Worm (Caenorhabditis elegans): ENCODE measurements around the gene pqn-75.
A peak's percentile ranks its signal among the peaks of the same experiment; 100 is the strongest.

The pqn-75 gene

DNA sequence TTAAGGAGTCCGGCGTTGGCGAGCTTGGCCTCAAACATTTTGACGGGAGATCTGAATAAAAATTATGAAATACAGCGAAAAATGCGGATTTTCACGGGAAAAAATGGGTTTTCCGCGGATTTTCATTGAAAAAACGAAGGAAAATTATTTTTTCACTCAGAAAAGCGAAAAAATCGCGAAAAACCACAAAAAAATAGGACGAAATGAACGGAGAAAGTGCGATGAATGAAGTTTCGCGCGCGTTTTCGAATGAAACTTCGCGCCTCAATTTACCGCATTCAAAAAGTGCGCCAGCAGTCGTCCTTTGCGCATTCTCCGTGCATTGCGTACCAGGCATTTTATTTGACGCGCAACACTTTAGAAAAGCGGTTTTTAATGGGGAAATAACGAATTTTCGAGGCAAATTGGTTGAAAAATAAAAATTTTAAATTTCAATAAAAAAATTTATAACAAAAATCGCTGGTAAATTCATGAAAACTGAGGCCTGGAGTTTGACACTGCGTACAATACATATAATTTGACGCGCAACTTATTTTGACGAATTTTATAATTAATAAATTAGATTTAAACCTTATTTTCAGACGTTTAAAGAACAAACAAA is 22.6 kb upstream of the pqn-75 start, which contains the start of gene pcn-1 (continued):
- TF ChIP-seq ceh-90 (tag; optimal IDR thresholded peaks at IDR 0.05) (peak; percentile 75), lin-13 (GFP tag; optimal IDR thresholded peaks at IDR 0.05) (peak; percentile 92), fkh-10 (GFP tag; optimal IDR thresholded peaks at IDR 0.05) (peak; percentile 87), C34B4.2 (tag; optimal IDR thresholded peaks at IDR 0.05) (peak; percentile 80), Y116A8C.19 (tag; optimal IDR thresholded peaks at IDR 0.05; ENCODE audit: borderline replicate concordance) (peak; percentile 37), ceh-63 (GFP tag; optimal IDR thresholded peaks at IDR 0.05) (peak; percentile 80), nhr-12 (tag; optimal IDR thresholded peaks at IDR 0.05) (no peak), egl-27 (tag; optimal IDR thresholded peaks at IDR 0.05) (peak in 1 of 2 experiments; percentile 24), nhr-237 (tag; optimal IDR thresholded peaks at IDR 0.05) (peak; percentile 71), zip-4 (GFP tag; optimal IDR thresholded peaks at IDR 0.05) (peak; percentile 94), lsy-2 (tag; optimal IDR thresholded peaks at IDR 0.05) (peak; percentile 95 to 96), nhr-11 (tag; optimal IDR thresholded peaks at IDR 0.05) (peak; percentile 91), lin-39 (tag; optimal IDR thresholded peaks at IDR 0.05) (peak; percentile 90), ces-1 (GFP tag; optimal IDR thresholded peaks at IDR 0.05) (no peak), rnt-1 (tag; optimal IDR thresholded peaks at IDR 0.05) (peak; percentile 97)

DNA sequence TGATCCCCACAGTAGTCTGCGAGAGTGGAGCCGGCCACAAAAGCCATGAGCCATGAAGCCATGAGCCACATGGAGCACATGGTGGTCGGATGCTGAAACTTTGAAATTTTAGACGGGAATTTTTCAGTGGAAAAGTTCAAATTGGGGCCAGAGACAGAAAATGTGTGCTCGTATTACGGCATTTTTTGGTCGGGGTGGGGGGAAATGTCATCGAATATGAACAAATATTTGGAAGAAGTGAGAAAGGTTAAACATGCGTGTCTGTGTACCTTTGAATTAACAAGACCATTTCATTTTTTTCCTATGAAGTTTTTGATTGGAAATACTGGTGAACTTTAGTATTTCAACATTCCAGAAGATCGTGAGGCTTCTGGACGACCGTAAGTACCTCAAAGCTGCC is 20.6 kb upstream of the pqn-75 start, which contains the start of gene wrt-5:
TSS of gene wrt-5 (minus strand) at position 101 of the 400 bp plus-strand sequence.
- TF ChIP-seq swsn-7 (tag; optimal IDR thresholded peaks at IDR 0.05) (no peak), sptf-1 (tag; optimal IDR thresholded peaks at IDR 0.05) (no peak), Y116A8C.19 (tag; optimal IDR thresholded peaks at IDR 0.05; ENCODE audit: borderline replicate concordance) (no peak), nhr-11 (tag; optimal IDR thresholded peaks at IDR 0.05) (no peak), grh-1 (GFP tag; IDR thresholded peaks at IDR 0.05) (no peak), unc-130 (tag; optimal IDR thresholded peaks at IDR 0.05) (no peak), rnt-1 (tag; optimal IDR thresholded peaks at IDR 0.05) (no peak), lin-39 (tag; optimal IDR thresholded peaks at IDR 0.05) (no peak), ztf-4 (tag; optimal IDR thresholded peaks at IDR 0.05) (no peak), nhr-47 (tag; optimal IDR thresholded peaks at IDR 0.05) (no peak), fkh-8 (tag; optimal IDR thresholded peaks at IDR 0.05) (no peak), ceh-8 (GFP tag; optimal IDR thresholded peaks at IDR 0.05) (no peak), fkh-10 (GFP tag; optimal IDR thresholded peaks at IDR 0.05) (no peak), nhr-237 (tag; optimal IDR thresholded peaks at IDR 0.05) (no peak), egl-27 (tag; optimal IDR thresholded peaks at IDR 0.05) (no peak), snpc-4 (tag; optimal IDR thresholded peaks at IDR 0.05) (no peak), tlp-1 (tag; optimal IDR thresholded peaks at IDR 0.05) (no peak), xbp-1 (tag; optimal IDR thresholded peaks at IDR 0.05) (no peak), zip-4 (GFP tag; optimal IDR thresholded peaks at IDR 0.05) (no peak)

DNA sequence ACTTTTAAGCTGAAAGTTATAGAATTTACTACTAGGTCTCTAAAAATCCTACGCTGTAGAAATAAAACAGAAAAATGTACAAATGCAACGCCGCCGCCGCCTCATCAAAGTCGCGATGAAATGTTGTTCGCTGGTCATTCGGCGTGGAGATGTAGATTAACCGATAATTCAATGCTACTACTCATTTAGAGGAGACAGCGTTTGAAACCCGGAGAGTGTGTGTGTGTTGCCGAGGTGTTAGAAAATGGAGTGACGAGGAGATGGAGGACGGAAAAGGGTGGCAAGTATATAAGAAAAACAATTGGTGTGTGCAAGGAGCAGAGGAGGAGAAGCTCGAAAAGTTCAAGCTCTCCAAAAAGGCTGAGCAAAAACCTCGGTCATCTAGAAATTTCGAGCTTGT is 19.9 kb upstream of the pqn-75 start:
- TF ChIP-seq mef-2 (tag; optimal IDR thresholded peaks at IDR 0.05) (no peak), skn-1 (tag; optimal IDR thresholded peaks at IDR 0.05) (no peak), nhr-47 (tag; optimal IDR thresholded peaks at IDR 0.05) (no peak), sox-4 (tag; optimal IDR thresholded peaks at IDR 0.05) (no peak), lin-14 (GFP tag; optimal IDR thresholded peaks at IDR 0.05) (peak; percentile 57), nhr-20 (tag; optimal IDR thresholded peaks at IDR 0.05) (no peak), aha-1 (tag; optimal IDR thresholded peaks at IDR 0.05) (no peak), mab-9 (GFP tag; IDR thresholded peaks at IDR 0.05) (no peak), lin-35 (GFP tag; optimal IDR thresholded peaks at IDR 0.05) (no peak), ztf-11 (tag; optimal IDR thresholded peaks at IDR 0.05) (no peak), snu-23 (GFP tag; optimal IDR thresholded peaks at IDR 0.05) (peak; percentile 4), hlh-4 (tag; optimal IDR thresholded peaks at IDR 0.05) (no peak), ztf-4 (tag; optimal IDR thresholded peaks at IDR 0.05) (no peak), fkh-8 (tag; optimal IDR thresholded peaks at IDR 0.05) (peak; percentile 2), aly-2 (tag; optimal IDR thresholded peaks at IDR 0.05) (no peak), zip-4 (GFP tag; optimal IDR thresholded peaks at IDR 0.05) (no peak), efl-1 (optimal IDR thresholded peaks at IDR 0.05) (no peak), efl-1 (GFP tag; optimal IDR thresholded peaks at IDR 0.05 in 1 of 2) (peak in 1 of 2 experiments; percentile 45), unc-62 (GFP tag; optimal IDR thresholded peaks at IDR 0.05) (no peak), dpl-1 (GFP tag; optimal IDR thresholded peaks at IDR 0.05) (peak in 1 of 3 experiments; percentile 17)
